Worm (Caenorhabditis elegans): ENCODE results near the gene unc-3.

DNA sequence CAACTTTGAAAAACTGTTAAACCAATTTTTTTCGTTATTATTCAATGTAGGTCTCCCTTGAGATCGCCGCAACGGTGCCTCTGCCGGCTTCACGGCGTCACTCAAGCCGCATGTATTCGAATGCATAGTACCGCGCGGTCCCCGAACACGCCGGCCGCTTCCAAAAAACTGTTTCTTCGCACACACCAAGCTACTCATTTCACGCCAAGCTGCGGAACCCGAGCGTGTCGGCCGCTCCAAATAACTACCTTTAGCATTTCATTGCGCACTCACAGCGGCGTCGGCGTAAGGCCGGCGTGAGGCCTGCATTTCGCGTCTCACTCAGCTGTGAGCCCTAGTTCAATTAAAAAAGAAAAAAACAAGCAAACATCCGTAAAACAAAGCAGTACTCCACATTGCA is 16.7 kb upstream of the unc-3 start:
- no peak for TF ChIP-seq him-1 (tag; optimal IDR thresholded peaks at IDR 0.05)
- no peak for TF ChIP-seq dao-5 (tag; optimal IDR thresholded peaks at IDR 0.05)
